Worm (Caenorhabditis elegans) whole organism, young adult: ENCODE data around the gene F09G2.8.

Experiments
- F37B4.10 ChIP-seq: fragments of 200-800 bp; sonication (Bioruptor generic); IDR thresholded peaks from 2 replicates; pipeline ENCODE4 v1.3.6; 2022; ENCODE audit warnings: missing genetic modification characterization, missing compliant biosample characterization
- F55B11.4 ChIP-seq: sonication (generic microtip); optimal IDR thresholded peaks from 2 replicates; lab custom pipeline; 2016; ENCODE audit warnings: missing compliant biosample characterization, missing genetic modification characterization, borderline replicate concordance; ENCODE audit not compliant: insufficient read depth
- Y53G8AR.9 ChIP-seq: fragments of 200-800 bp; sonication (Bioruptor generic); conservative IDR thresholded peaks from 2 replicates; pipeline ENCODE4 v1.3.6; 2022; ENCODE audit warnings: missing genetic modification reagents, missing genetic modification characterization, missing compliant biosample characterization
- Y79H2A.3 ChIP-seq: fragments of 200-800 bp; sonication (Bioruptor generic); conservative IDR thresholded peaks from 2 replicates; pipeline ENCODE4 v1.3.6; 2022; ENCODE audit warnings: missing genetic modification reagents, missing genetic modification characterization, missing compliant biosample characterization
- aptf-2 ChIP-seq: fragments of 200-800 bp; sonication (Bioruptor generic); conservative IDR thresholded peaks from 2 replicates; pipeline ENCODE4 v1.3.6; 2022; ENCODE audit warnings: missing genetic modification reagents, missing genetic modification characterization, missing compliant biosample characterization
- aptf-3 ChIP-seq: fragments of 200-800 bp; sonication (Bioruptor generic); IDR thresholded peaks from 2 replicates; pipeline ENCODE4 v1.3.6; 2022; ENCODE audit warnings: missing genetic modification characterization, missing compliant biosample characterization
- attf-3 ChIP-seq: fragments of 200-800 bp; sonication (Bioruptor generic); conservative IDR thresholded peaks from 2 replicates; pipeline ENCODE4 v1.3.6; 2022; ENCODE audit warnings: missing genetic modification reagents, missing genetic modification characterization, missing compliant biosample characterization
- attf-5 ChIP-seq: fragments of 200-800 bp; sonication (Bioruptor generic); optimal IDR thresholded peaks from 2 replicates; lab custom pipeline; 2018; ENCODE audit warnings: mild to moderate bottlenecking, missing genetic modification characterization, missing compliant biosample characterization
- ceh-58 ChIP-seq: fragments of 200-800 bp; sonication (Bioruptor generic); IDR thresholded peaks from 2 replicates; pipeline ENCODE4 v1.3.6; 2022; ENCODE audit warnings: missing genetic modification characterization, missing compliant biosample characterization
- dox-1 ChIP-seq: fragments of 200-800 bp; sonication (Bioruptor generic); IDR thresholded peaks from 2 replicates; pipeline ENCODE4 v1.3.6; 2022; ENCODE audit warnings: missing genetic modification reagents, missing genetic modification characterization, missing compliant biosample characterization
- dpff-1 ChIP-seq: sonication (generic microtip); optimal IDR thresholded peaks from 2 replicates; lab custom pipeline; 2017; ENCODE audit warnings: mild to moderate bottlenecking, missing genetic modification characterization, missing compliant biosample characterization
- dpl-1 ChIP-seq: fragments of 150-350 bp; optimal IDR thresholded peaks from 2 replicates; lab custom pipeline; 2014; ENCODE audit warnings: missing biosample characterization, missing genetic modification reagents, missing genetic modification characterization
- egl-18 ChIP-seq: fragments of 200-800 bp; sonication (Bioruptor generic); IDR thresholded peaks from 2 replicates; pipeline ENCODE4 v1.3.6; 2022; ENCODE audit warnings: missing genetic modification reagents, missing genetic modification characterization, missing compliant biosample characterization
- fkh-3 ChIP-seq: sonication (generic microtip); optimal IDR thresholded peaks from 2 replicates; lab custom pipeline; 2016; ENCODE audit warnings: mild to moderate bottlenecking, missing genetic modification characterization, missing compliant biosample characterization
- hlh-12 ChIP-seq: sonication (generic microtip); optimal IDR thresholded peaks from 2 replicates; lab custom pipeline; 2016; ENCODE audit warnings: missing genetic modification characterization, missing compliant biosample characterization
- hlh-26 ChIP-seq: fragments of 200-800 bp; sonication (Bioruptor generic); conservative IDR thresholded peaks from 2 replicates; pipeline ENCODE4 v1.3.6; 2022; ENCODE audit warnings: missing genetic modification reagents, missing genetic modification characterization, missing compliant biosample characterization
- hmg-1.2 ChIP-seq: fragments of 200-800 bp; sonication (Bioruptor generic); IDR thresholded peaks from 2 replicates; pipeline ENCODE4 v1.3.6; 2022; ENCODE audit warnings: missing genetic modification reagents, missing genetic modification characterization, missing compliant biosample characterization
- hsf-1 ChIP-seq: fragments of 200-800 bp; sonication (Bioruptor generic); IDR thresholded peaks from 2 replicates; pipeline ENCODE4 v1.3.6; 2022; ENCODE audit warnings: missing genetic modification reagents, missing genetic modification characterization, missing compliant biosample characterization
- lin-40 ChIP-seq: sonication (generic microtip); optimal IDR thresholded peaks from 2 replicates; lab custom pipeline; 2016; ENCODE audit warnings: missing genetic modification characterization, mild to moderate bottlenecking, missing compliant biosample characterization, missing genotype, missing genetic modification reagents
- lsl-1 ChIP-seq: fragments of 200-800 bp; sonication (Bioruptor generic); optimal IDR thresholded peaks from 2 replicates; lab custom pipeline; 2018; ENCODE audit warnings: mild to moderate bottlenecking, missing genetic modification characterization, moderate library complexity, missing compliant biosample characterization
- lsy-27 ChIP-seq: sonication (generic microtip); optimal IDR thresholded peaks from 2 replicates; lab custom pipeline; 2017; ENCODE audit warnings: missing genetic modification characterization, mild to moderate bottlenecking, missing compliant biosample characterization, antibody characterized with exemption, missing genotype, borderline replicate concordance; ENCODE audit not compliant: insufficient read depth
- madf-3 ChIP-seq: fragments of 200-800 bp; sonication (Bioruptor generic); IDR thresholded peaks from 2 replicates; pipeline ENCODE4 v1.3.6; 2022; ENCODE audit warnings: missing genetic modification reagents, missing genetic modification characterization, missing compliant biosample characterization
- madf-6 ChIP-seq: fragments of 200-800 bp; sonication (Bioruptor generic); IDR thresholded peaks from 2 replicates; pipeline ENCODE4 v1.3.6; 2022; ENCODE audit warnings: missing genetic modification reagents, missing genetic modification characterization, missing compliant biosample characterization
- mcd-1 ChIP-seq: fragments of 200-800 bp; sonication (Bioruptor generic); IDR thresholded peaks from 2 replicates; pipeline ENCODE4 v1.3.6; 2022; ENCODE audit warnings: missing genetic modification reagents, missing genetic modification characterization, missing compliant biosample characterization
- mel-28 ChIP-seq: sonication (generic microtip); optimal IDR thresholded peaks from 2 replicates; lab custom pipeline; 2016; ENCODE audit warnings: borderline replicate concordance, mild to moderate bottlenecking, missing genetic modification characterization, missing compliant biosample characterization
- mes-4 ChIP-seq: sonication (generic microtip); optimal IDR thresholded peaks from 2 replicates; lab custom pipeline; 2016; ENCODE audit warnings: missing genotype, missing genetic modification characterization, missing compliant biosample characterization
- mxl-1 ChIP-seq: sonication (generic microtip); optimal IDR thresholded peaks from 2 replicates; lab custom pipeline; 2016; ENCODE audit warnings: missing genetic modification characterization, missing compliant biosample characterization
- nhr-120 ChIP-seq: fragments of 200-800 bp; sonication (Bioruptor generic); IDR thresholded peaks from 2 replicates; pipeline ENCODE4 v1.3.6; 2022; ENCODE audit warnings: missing genetic modification characterization, missing compliant biosample characterization
- nhr-179 ChIP-seq: sonication (generic microtip); optimal IDR thresholded peaks from 2 replicates; lab custom pipeline; 2016; ENCODE audit warnings: mild to moderate bottlenecking, missing genetic modification characterization, missing compliant biosample characterization
- nhr-80 ChIP-seq: sonication (generic microtip); optimal IDR thresholded peaks from 2 replicates; lab custom pipeline; 2016; ENCODE audit warnings: missing genetic modification characterization, missing compliant biosample characterization
- pbrm-1 ChIP-seq: fragments of 200-800 bp; sonication (Bioruptor generic); IDR thresholded peaks from 2 replicates; pipeline ENCODE4 v1.3.6; 2022; ENCODE audit warnings: missing genetic modification reagents, missing genetic modification characterization, missing compliant biosample characterization
- rcor-1 ChIP-seq: fragments of 200-800 bp; sonication (Bioruptor generic); IDR thresholded peaks from 2 replicates; pipeline ENCODE4 v1.3.6; 2022; ENCODE audit warnings: missing genetic modification reagents, missing genetic modification characterization, missing compliant biosample characterization
- rpc-1 ChIP-seq, 2 experiments: fragments of 150-350 bp in 1 of 2; sonication (generic microtip) in 1 of 2; optimal IDR thresholded peaks; 2 replicates each; lab custom pipeline; 2014 to 2018; ENCODE audit warnings: missing biosample characterization in 1 of 2, missing genetic modification characterization in 1 of 2, missing genetic modification reagents in 1 of 2, missing genotype in 1 of 2
- snpc-1.1 ChIP-seq: sonication (generic microtip); optimal IDR thresholded peaks from 2 replicates; lab custom pipeline; 2017; ENCODE audit warnings: missing genetic modification characterization, mild to moderate bottlenecking, missing compliant biosample characterization, antibody characterized with exemption, moderate library complexity, missing genotype, missing genetic modification reagents; ENCODE audit not compliant: insufficient read depth
- snpc-3.4 ChIP-seq: sonication (generic microtip); optimal IDR thresholded peaks from 2 replicates; lab custom pipeline; 2017; ENCODE audit warnings: missing genetic modification characterization, mild to moderate bottlenecking, missing compliant biosample characterization, antibody characterized with exemption, moderate library complexity, missing genotype, missing genetic modification reagents
- tbp1 ChIP-seq: fragments of 200-800 bp; sonication (Bioruptor generic); optimal IDR thresholded peaks from 2 replicates; lab custom pipeline; 2018; ENCODE audit warnings: mild to moderate bottlenecking, missing genetic modification characterization, missing compliant biosample characterization
- xnd-1 ChIP-seq: sonication (generic microtip); optimal IDR thresholded peaks from 2 replicates; lab custom pipeline; 2016; ENCODE audit warnings: missing genotype, missing genetic modification reagents, missing genetic modification characterization, missing compliant biosample characterization

Gene F09G2.8

DNA sequence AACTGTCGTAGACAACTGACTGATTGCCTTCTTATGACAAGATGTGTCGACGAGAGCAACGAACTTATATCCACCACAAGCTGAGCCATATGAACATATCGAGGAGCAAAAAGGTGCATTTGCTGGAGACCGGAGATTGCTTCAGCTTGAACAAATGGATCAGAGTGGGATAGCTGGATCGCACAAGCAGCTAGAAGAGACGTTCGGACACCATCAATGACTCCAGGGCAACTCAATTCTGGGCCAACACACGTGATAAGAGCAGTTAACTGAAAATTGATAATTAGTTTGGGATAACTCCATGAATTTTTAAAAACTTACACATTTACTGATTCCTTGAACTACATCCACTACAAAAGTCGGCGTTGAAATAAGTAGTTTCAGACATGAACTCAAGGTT, 15.5 kb upstream of the F09G2.8 start:
- TF ChIP-seq aptf-3 (GFP tag; lab: Robert Waterston, UW) (no peak), F37B4.10 (GFP tag; lab: Robert Waterston, UW) (no peak), dpff-1 (tag; lab: Kevin White, UChicago) (no peak), ceh-58 (GFP tag; lab: Robert Waterston, UW) (no peak), dpl-1 (GFP tag; lab: Kevin White, UChicago) (no peak), egl-18 (GFP tag; lab: Robert Waterston, UW) (no peak)

DNA sequence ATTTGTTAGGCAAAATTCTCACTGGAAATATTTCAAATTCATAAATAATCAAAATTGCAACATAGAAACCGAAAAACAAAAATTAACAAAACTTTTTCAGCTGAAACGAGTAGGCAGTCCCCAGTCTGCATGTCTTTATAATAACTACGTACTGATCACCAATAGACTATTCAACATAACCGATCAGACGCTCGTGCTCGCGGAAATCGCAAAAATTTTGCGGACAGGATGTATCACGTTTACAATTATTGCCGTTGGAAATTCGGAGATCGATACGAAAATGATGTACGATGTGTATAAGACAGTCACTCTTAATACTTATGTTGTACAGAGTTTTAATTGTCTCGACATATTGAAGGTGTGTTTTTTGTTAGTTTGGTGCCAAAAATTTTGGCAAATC, 7.9 kb upstream of the F09G2.8 start:
- TF ChIP-seq ceh-58 (GFP tag; lab: Robert Waterston, UW) (no peak), lsl-1 (GFP tag; lab: Kevin White, UChicago) (no peak), aptf-2 (no peak), rpc-1 (optimal IDR thresholded peaks at IDR 0.05; lab: Kevin White, UChicago) (no peak), rpc-1 (tag; optimal IDR thresholded peaks at IDR 0.05; lab: Kevin White, UChicago) (no peak), mel-28 (tag; lab: Kevin White, UChicago) (no peak), madf-3 (GFP tag; lab: Robert Waterston, UW) (no peak), snpc-1.1 (no peak), hlh-12 (tag; lab: Kevin White, UChicago) (no peak), attf-3 (no peak), nhr-120 (GFP tag; lab: Robert Waterston, UW) (no peak), Y79H2A.3 (GFP tag; lab: Robert Waterston, UW) (no peak), hmg-1.2 (GFP tag; lab: Robert Waterston, UW) (no peak), lin-40 (tag; lab: Kevin White, UChicago) (no peak), mes-4 (tag; lab: Kevin White, UChicago) (no peak), hlh-26 (GFP tag; lab: Robert Waterston, UW) (no peak)

DNA sequence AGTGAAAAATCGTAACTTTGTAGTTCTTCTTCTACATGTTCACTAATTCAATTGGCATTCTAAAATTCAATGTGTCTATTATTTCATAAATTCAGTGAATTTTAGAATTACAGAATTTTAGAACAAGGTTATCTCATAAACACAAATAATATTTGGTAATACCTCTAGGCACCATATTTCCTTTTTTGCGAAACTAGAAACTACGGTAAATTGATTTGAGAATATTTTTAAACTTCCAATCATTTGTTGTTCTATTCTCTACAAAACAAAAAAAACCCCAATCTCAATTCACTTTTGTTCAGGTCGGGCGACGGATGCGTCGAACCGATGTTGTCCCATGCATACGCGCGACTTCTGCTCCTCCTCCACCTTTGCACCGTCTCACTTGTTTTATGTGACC, 6.5 kb upstream of the F09G2.8 start, which contains the start of gene F09G2.1:
Gene F09G2.1, plus strand, starts transcription at position 301 of the 400 bp plus-strand sequence.
- no peak for TF ChIP-seq lin-40 (tag; lab: Kevin White, UChicago)
- no peak for TF ChIP-seq dox-1 (GFP tag; lab: Robert Waterston, UW)
- TF ChIP-seq egl-18 (GFP tag; lab: Robert Waterston, UW): no peak
- TF ChIP-seq nhr-80 (tag; lab: Kevin White, UChicago): no peak
- no peak for TF ChIP-seq hsf-1 (GFP tag; lab: Robert Waterston, UW)
- no peak for TF ChIP-seq tbp1 (GFP tag; lab: Kevin White, UChicago)
- TF ChIP-seq rcor-1 (GFP tag; lab: Robert Waterston, UW): no peak
- TF ChIP-seq snpc-3.4 (tag; lab: Kevin White, UChicago): no peak
- no peak for TF ChIP-seq F55B11.4
- TF ChIP-seq fkh-3: no peak
- TF ChIP-seq Y53G8AR.9 (GFP tag; lab: Robert Waterston, UW): no peak
- no peak for TF ChIP-seq attf-5 (GFP tag; lab: Kevin White, UChicago)
- TF ChIP-seq mxl-1 (tag; lab: Kevin White, UChicago): no peak
- no peak for TF ChIP-seq lsy-27 (tag; lab: Kevin White, UChicago)
- TF ChIP-seq madf-6 (GFP tag; lab: Robert Waterston, UW): no peak
- TF ChIP-seq pbrm-1: no peak
- TF ChIP-seq nhr-179 (tag; lab: Kevin White, UChicago): no peak
- TF ChIP-seq xnd-1 (tag; lab: Kevin White, UChicago): no peak
- no peak for TF ChIP-seq mcd-1 (GFP tag; lab: Robert Waterston, UW)
